Worm (Caenorhabditis elegans) whole organism, early embryonic: Measurements from ENCODE around the gene Y49F6B.14.

ENCODE experiments used
- ama-1 ChIP-seq: fragments of 150-350 bp; optimal IDR thresholded peaks from 2 replicates; lab custom pipeline; 2014
- flt-1 ChIP-seq: fragments of 200-800 bp; sonication (Bioruptor generic); IDR thresholded peaks from 2 replicates; pipeline ENCODE4 v1.3.6; 2022; ENCODE audit warnings: missing genetic modification characterization, missing compliant biosample characterization
- scrt-1 ChIP-seq: fragments of 200-800 bp; sonication (Bioruptor generic); IDR thresholded peaks from 2 replicates; pipeline ENCODE4 v1.3.6; 2022; ENCODE audit warnings: missing genetic modification characterization, missing compliant biosample characterization

- no peak for TF ChIP-seq ama-1 (lab: Kevin White, UChicago)
- TF ChIP-seq scrt-1 (GFP tag; lab: Robert Waterston, UW): no peak
- TF ChIP-seq flt-1 (GFP tag; lab: Robert Waterston, UW): no peak
Measured at ce11 chrII:3499386-3499785, 15.9 kb downstream of the Y49F6B.14 start, which contains the start of gene Y49F6B.9.
